Worm (Caenorhabditis elegans) whole organism, late embryonic: ENCODE results near the gene ZK512.8.

Experiments used
- C08G9.2 ChIP-seq: sonication (generic microtip); optimal IDR thresholded peaks from 2 replicates; lab custom pipeline; 2016; ENCODE audit warnings: mild to moderate bottlenecking, missing genetic modification characterization, moderate library complexity, missing compliant biosample characterization
- C38D4.7 ChIP-seq: fragments of 200-800 bp; sonication (Bioruptor generic); optimal IDR thresholded peaks from 2 replicates; lab custom pipeline; 2018; ENCODE audit warnings: mild to moderate bottlenecking, missing genetic modification characterization, moderate library complexity, missing compliant biosample characterization
- F13H6.1 ChIP-seq: sonication (generic microtip); optimal IDR thresholded peaks from 2 replicates; lab custom pipeline; 2016; ENCODE audit warnings: missing genetic modification characterization, missing compliant biosample characterization
- K09A11.1 ChIP-seq: sonication (generic microtip); optimal IDR thresholded peaks from 2 replicates; lab custom pipeline; 2017; ENCODE audit warnings: antibody characterized with exemption, mild to moderate bottlenecking, missing genetic modification characterization, missing compliant biosample characterization; ENCODE audit not compliant: insufficient read depth
- T23F11.4 ChIP-seq: fragments of 200-800 bp; sonication (Bioruptor generic); optimal IDR thresholded peaks from 2 replicates; lab custom pipeline; 2018; ENCODE audit warnings: mild to moderate bottlenecking, missing genetic modification characterization, missing compliant biosample characterization
- Y22D7AL.16 ChIP-seq: sonication (generic microtip); optimal IDR thresholded peaks from 2 replicates; lab custom pipeline; 2016; ENCODE audit warnings: missing genetic modification characterization, missing compliant biosample characterization
- ahr-1 ChIP-seq: sonication (generic microtip); optimal IDR thresholded peaks from 2 replicates; lab custom pipeline; 2016; ENCODE audit warnings: missing genetic modification characterization, missing compliant biosample characterization
- ama-1 ChIP-seq: fragments of 150-350 bp; optimal IDR thresholded peaks from 2 replicates; lab custom pipeline; 2014
- ceh-14 ChIP-seq: sonication (generic microtip); optimal IDR thresholded peaks from 2 replicates; lab custom pipeline; 2016; ENCODE audit warnings: missing genotype, missing genetic modification characterization, missing compliant biosample characterization
- ceh-18 ChIP-seq: sonication (generic microtip); optimal IDR thresholded peaks from 2 replicates; lab custom pipeline; 2016; ENCODE audit warnings: missing genetic modification characterization, missing compliant biosample characterization
- ceh-19 ChIP-seq: fragments of 200-800 bp; sonication (Bioruptor generic); optimal IDR thresholded peaks from 2 replicates; lab custom pipeline; 2018; ENCODE audit warnings: mild to moderate bottlenecking, missing genetic modification characterization, missing compliant biosample characterization
- ceh-2 ChIP-seq: sonication (generic microtip); optimal IDR thresholded peaks from 2 replicates; lab custom pipeline; 2016; ENCODE audit warnings: missing genotype, missing genetic modification characterization, missing compliant biosample characterization
- ceh-22 ChIP-seq: sonication (generic microtip); optimal IDR thresholded peaks from 2 replicates; lab custom pipeline; 2017; ENCODE audit warnings: missing biosample characterization, missing genetic modification characterization
- ceh-24 ChIP-seq: sonication (generic microtip); optimal IDR thresholded peaks from 2 replicates; lab custom pipeline; 2016; ENCODE audit warnings: mild to moderate bottlenecking, missing genetic modification characterization, missing compliant biosample characterization
- ceh-31 ChIP-seq: sonication (generic microtip); optimal IDR thresholded peaks from 2 replicates; lab custom pipeline; 2016; ENCODE audit warnings: missing genetic modification characterization, missing compliant biosample characterization
- ceh-34 ChIP-seq: sonication (generic microtip); optimal IDR thresholded peaks from 2 replicates; lab custom pipeline; 2016; ENCODE audit warnings: mild to moderate bottlenecking, missing genetic modification characterization, missing compliant biosample characterization
- ceh-48 ChIP-seq: sonication (generic microtip); optimal IDR thresholded peaks from 2 replicates; lab custom pipeline; 2016; ENCODE audit warnings: missing genetic modification characterization, inconsistent platforms, missing compliant biosample characterization
- che-1 ChIP-seq: sonication (generic microtip); optimal IDR thresholded peaks from 2 replicates; lab custom pipeline; 2016; ENCODE audit warnings: mild to moderate bottlenecking, missing genetic modification characterization, missing compliant biosample characterization
- elt-2 ChIP-seq: sonication (generic microtip); optimal IDR thresholded peaks from 2 replicates; lab custom pipeline; 2016; ENCODE audit warnings: missing genetic modification reagents, missing genetic modification characterization, missing compliant biosample characterization
- ets-4 ChIP-seq: sonication (generic microtip); optimal IDR thresholded peaks from 2 replicates; lab custom pipeline; 2016; ENCODE audit warnings: missing genetic modification characterization, missing compliant biosample characterization
- eyg-1 ChIP-seq: sonication (generic microtip); optimal IDR thresholded peaks from 2 replicates; lab custom pipeline; 2016; ENCODE audit warnings: missing genotype, missing genetic modification characterization, missing compliant biosample characterization
- fax-1 ChIP-seq: sonication (generic microtip); optimal IDR thresholded peaks from 2 replicates; lab custom pipeline; 2016; ENCODE audit warnings: missing genotype, missing genetic modification characterization, missing compliant biosample characterization
- hlh-13 ChIP-seq: fragments of 200-800 bp; sonication (Bioruptor generic); optimal IDR thresholded peaks from 2 replicates; lab custom pipeline; 2018; ENCODE audit warnings: mild to moderate bottlenecking, missing genetic modification characterization, missing compliant biosample characterization
- hlh-8 ChIP-seq: sonication (generic microtip); optimal IDR thresholded peaks from 2 replicates; lab custom pipeline; 2016; ENCODE audit warnings: missing genotype, missing genetic modification characterization, missing compliant biosample characterization
- lim-6 ChIP-seq: sonication (generic microtip); optimal IDR thresholded peaks from 2 replicates; lab custom pipeline; 2016; ENCODE audit warnings: missing genetic modification characterization, missing compliant biosample characterization
- lin-11 ChIP-seq: fragments of 200-800 bp; sonication (Bioruptor generic); optimal IDR thresholded peaks from 2 replicates; lab custom pipeline; 2018; ENCODE audit warnings: mild to moderate bottlenecking, missing genetic modification characterization, missing compliant biosample characterization
- madf-2 ChIP-seq: sonication (generic microtip); optimal IDR thresholded peaks from 2 replicates; lab custom pipeline; 2017; ENCODE audit warnings: missing genetic modification characterization, missing compliant biosample characterization
- mec-3 ChIP-seq: sonication (generic microtip); optimal IDR thresholded peaks from 2 replicates; lab custom pipeline; 2016; ENCODE audit warnings: borderline replicate concordance, missing genetic modification characterization, missing compliant biosample characterization
- nfya-1 ChIP-seq: sonication (generic microtip); optimal IDR thresholded peaks from 2 replicates; lab custom pipeline; 2017; ENCODE audit warnings: missing genetic modification characterization, mild to moderate bottlenecking, missing compliant biosample characterization, antibody characterized with exemption, moderate library complexity
- nhr-11 ChIP-seq: fragments of 150-350 bp; optimal IDR thresholded peaks from 2 replicates; lab custom pipeline; 2014; ENCODE audit warnings: missing biosample characterization, missing genetic modification characterization
- npax-4 ChIP-seq: sonication (generic microtip); optimal IDR thresholded peaks from 2 replicates; lab custom pipeline; 2016; ENCODE audit warnings: missing genetic modification characterization, missing compliant biosample characterization
- odd-2 ChIP-seq: sonication (generic microtip); optimal IDR thresholded peaks from 2 replicates; lab custom pipeline; 2017; ENCODE audit warnings: antibody characterized with exemption, mild to moderate bottlenecking, missing genetic modification characterization, missing compliant biosample characterization
- pax-1 ChIP-seq: fragments of 150-350 bp; optimal IDR thresholded peaks from 2 replicates; lab custom pipeline; 2014; ENCODE audit warnings: missing biosample characterization, missing genetic modification characterization
- pha-4 ChIP-seq: fragments of 150-350 bp; optimal IDR thresholded peaks from 2 replicates; lab custom pipeline; 2018; ENCODE audit warnings: missing biosample characterization, missing genetic modification reagents, missing genetic modification characterization
- pqm-1 ChIP-seq: sonication (generic microtip); optimal IDR thresholded peaks from 2 replicates; lab custom pipeline; 2016; ENCODE audit warnings: missing genetic modification characterization, missing compliant biosample characterization
- ref-2 ChIP-seq: sonication (generic microtip); optimal IDR thresholded peaks from 2 replicates; lab custom pipeline; 2016; ENCODE audit warnings: missing genetic modification characterization, missing compliant biosample characterization
- rnt-1 ChIP-seq: sonication (generic microtip); optimal IDR thresholded peaks from 2 replicates; lab custom pipeline; 2016; ENCODE audit warnings: missing genetic modification characterization, missing compliant biosample characterization
- sox-2 ChIP-seq: fragments of 200-800 bp; sonication (Bioruptor generic); IDR thresholded peaks from 2 replicates; pipeline ENCODE4 v1.3.6; 2022; ENCODE audit warnings: missing genetic modification reagents, missing genetic modification characterization, missing compliant biosample characterization
- sox-4 ChIP-seq: sonication (generic microtip); optimal IDR thresholded peaks from 2 replicates; lab custom pipeline; 2017; ENCODE audit warnings: mild to moderate bottlenecking, missing genetic modification characterization, inconsistent platforms, missing compliant biosample characterization
- syd-9 ChIP-seq: sonication (generic microtip); optimal IDR thresholded peaks from 2 replicates; lab custom pipeline; 2016; ENCODE audit warnings: mild to moderate bottlenecking, missing genetic modification characterization, moderate library complexity, missing compliant biosample characterization
- tbx-7 ChIP-seq: sonication (generic microtip); optimal IDR thresholded peaks from 2 replicates; lab custom pipeline; 2016; ENCODE audit warnings: missing genotype, missing genetic modification characterization, missing compliant biosample characterization
- unc-42 ChIP-seq: sonication (generic microtip); optimal IDR thresholded peaks from 2 replicates; lab custom pipeline; 2016; ENCODE audit warnings: missing genotype, missing genetic modification characterization, missing compliant biosample characterization
- zip-5 ChIP-seq: sonication (generic microtip); optimal IDR thresholded peaks from 2 replicates; lab custom pipeline; 2016; ENCODE audit warnings: missing genetic modification characterization, missing compliant biosample characterization
- ztf-16 ChIP-seq: sonication (generic microtip); optimal IDR thresholded peaks from 2 replicates; lab custom pipeline; 2017; ENCODE audit warnings: missing genetic modification characterization, missing compliant biosample characterization

ZK512.8 gene

ce11 chrIII:9145765-9146164 is at the start of gene ZK512.8:
ZK512.8 (plus strand) TSS chrIII:9146065.
- no peak for TF ChIP-seq pax-1
- no peak for TF ChIP-seq ets-4 (tag; lab: Kevin White, UChicago)
- no peak for TF ChIP-seq pqm-1 (tag; lab: Kevin White, UChicago)
- TF ChIP-seq eyg-1 = no peak
- TF ChIP-seq K09A11.1 (tag; lab: Kevin White, UChicago) = no peak
- no peak for TF ChIP-seq ref-2 (tag; lab: Kevin White, UChicago)
- TF ChIP-seq che-1 (tag; lab: Kevin White, UChicago) = no peak
- TF ChIP-seq ceh-14 (tag; lab: Kevin White, UChicago) = no peak
- TF ChIP-seq Y22D7AL.16 (tag; lab: Kevin White, UChicago) = no peak
- TF ChIP-seq elt-2 (tag; lab: Kevin White, UChicago) = no peak
- TF ChIP-seq hlh-8 (tag; lab: Kevin White, UChicago) = no peak
- TF ChIP-seq C38D4.7 (GFP tag; lab: Kevin White, UChicago) = no peak
- no peak for TF ChIP-seq ceh-34
- no peak for TF ChIP-seq sox-2 (GFP tag; lab: Robert Waterston, UW)
- TF ChIP-seq rnt-1 = no peak
- no peak for TF ChIP-seq unc-42 (tag; lab: Kevin White, UChicago)
- no peak for TF ChIP-seq odd-2 (tag; lab: Kevin White, UChicago)

DNA sequence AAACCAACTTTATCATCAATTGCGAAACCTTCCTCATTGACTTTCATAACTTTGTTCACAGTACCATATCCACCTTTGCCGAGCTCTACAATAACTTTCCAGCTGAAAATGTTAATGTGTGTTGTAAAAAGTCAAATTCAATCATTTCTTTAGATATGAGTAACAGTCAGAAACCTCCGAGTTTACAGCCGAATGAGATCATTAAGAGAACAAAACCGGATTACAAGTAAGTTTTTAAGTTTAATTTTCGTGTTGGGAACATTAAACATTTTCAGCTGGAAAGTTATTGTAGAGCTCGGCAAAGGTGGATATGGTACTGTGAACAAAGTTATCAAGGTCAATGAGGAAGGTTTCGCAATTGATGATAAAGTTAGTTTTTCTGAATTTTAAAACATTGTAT is 44.7 kb upstream of the ZK512.8 start, which contains the start of gene ZK507.1:
TSS of gene ZK507.1 (minus strand) at position 101 of the 400 bp plus-strand sequence.
- TF ChIP-seq zip-5 (tag; lab: Kevin White, UChicago) (no peak), nhr-11 (tag; lab: Kevin White, UChicago) (no peak), ceh-24 (no peak), odd-2 (tag; lab: Kevin White, UChicago) (no peak), ahr-1 (no peak), ztf-16 (tag; lab: Kevin White, UChicago) (no peak), T23F11.4 (GFP tag; lab: Kevin White, UChicago) (no peak), ceh-19 (no peak), sox-4 (no peak), sox-2 (GFP tag; lab: Robert Waterston, UW) (no peak), fax-1 (tag; lab: Kevin White, UChicago) (no peak), ceh-18 (tag; lab: Kevin White, UChicago) (no peak), nfya-1 (tag; lab: Kevin White, UChicago) (no peak), mec-3 (no peak), ceh-22 (no peak)
- TF ChIP-seq, all 69 proteins: peak for 0

- TF ChIP-seq hlh-13 (GFP tag; lab: Kevin White, UChicago) = no peak
- no peak for TF ChIP-seq T23F11.4 (GFP tag; lab: Kevin White, UChicago)
- no peak for TF ChIP-seq madf-2 (tag; lab: Kevin White, UChicago)
- TF ChIP-seq nfya-1 (tag; lab: Kevin White, UChicago) = no peak
- no peak for TF ChIP-seq sox-2 (GFP tag; lab: Robert Waterston, UW)
- no peak for TF ChIP-seq odd-2 (tag; lab: Kevin White, UChicago)
- TF ChIP-seq ceh-31 = no peak
- no peak for TF ChIP-seq ets-4 (tag; lab: Kevin White, UChicago)
- TF ChIP-seq ztf-16 (tag; lab: Kevin White, UChicago) = no peak
- TF ChIP-seq ama-1 = no peak
- no peak for TF ChIP-seq npax-4 (tag; lab: Kevin White, UChicago)
- TF ChIP-seq unc-42 (tag; lab: Kevin White, UChicago) = no peak
- no peak for TF ChIP-seq ceh-2
- TF ChIP-seq pax-1 = no peak
Observed at ce11 chrIII:9103643-9104042, 42.2 kb upstream of the ZK512.8 start, which contains the start of gene dos-1. dos-1 (plus strand) TSS chrIII:9103943.

- TF ChIP-seq C38D4.7 (GFP tag; lab: Kevin White, UChicago) = peak; percentile 40
- no peak for TF ChIP-seq odd-2 (tag; lab: Kevin White, UChicago)
- TF ChIP-seq C08G9.2 (tag; lab: Kevin White, UChicago) = peak; percentile 51
- no peak for TF ChIP-seq rnt-1
- TF ChIP-seq fax-1 (tag; lab: Kevin White, UChicago) = peak; percentile 53
- TF ChIP-seq lim-6 (tag; lab: Kevin White, UChicago) = no peak
- no peak for TF ChIP-seq ceh-19
- TF ChIP-seq nfya-1 (tag; lab: Kevin White, UChicago) = no peak
- TF ChIP-seq hlh-13 (GFP tag; lab: Kevin White, UChicago) = peak; percentile 14
- TF ChIP-seq ceh-24 = no peak
- no peak for TF ChIP-seq syd-9 (tag; lab: Kevin White, UChicago)
- no peak for TF ChIP-seq pha-4 (tag; lab: Kevin White, UChicago)
- TF ChIP-seq ceh-22 = no peak
- TF ChIP-seq npax-4 (tag; lab: Kevin White, UChicago) = no peak
- TF ChIP-seq ceh-18 (tag; lab: Kevin White, UChicago) = no peak
- TF ChIP-seq pax-1 = no peak
- TF ChIP-seq che-1 (tag; lab: Kevin White, UChicago) = peak; percentile 55
- TF ChIP-seq ceh-2 = no peak
- peak; percentile 36 for TF ChIP-seq lin-11 (tag; lab: Kevin White, UChicago)
- peak; percentile 49 for TF ChIP-seq madf-2 (tag; lab: Kevin White, UChicago)
- no peak for TF ChIP-seq ceh-48
- no peak for TF ChIP-seq F13H6.1 (tag; lab: Kevin White, UChicago)
- TF ChIP-seq nhr-11 (tag; lab: Kevin White, UChicago) = no peak
- no peak for TF ChIP-seq pqm-1 (tag; lab: Kevin White, UChicago)
- TF ChIP-seq tbx-7 (tag; lab: Kevin White, UChicago) = no peak
- TF ChIP-seq sox-4 = peak; percentile 62
- TF ChIP-seq sox-2 (GFP tag; lab: Robert Waterston, UW) = no peak
Observed at ce11 chrIII:9104060-9104459, 41.8 kb upstream of the ZK512.8 start.
